Fruit fly (Drosophila melanogaster) S2 (cell line): ENCODE data around the gene CheB93a.

Experiments used
- CG8478 ChIP-seq: fragments of >200 bp; optimal IDR thresholded peaks from 2 replicates; lab custom pipeline; 2018
- CTCF ChIP-seq, 2 experiments: fragments of >200 bp; optimal IDR thresholded peaks; 2 replicates each; lab custom pipeline; 2018

DNA sequence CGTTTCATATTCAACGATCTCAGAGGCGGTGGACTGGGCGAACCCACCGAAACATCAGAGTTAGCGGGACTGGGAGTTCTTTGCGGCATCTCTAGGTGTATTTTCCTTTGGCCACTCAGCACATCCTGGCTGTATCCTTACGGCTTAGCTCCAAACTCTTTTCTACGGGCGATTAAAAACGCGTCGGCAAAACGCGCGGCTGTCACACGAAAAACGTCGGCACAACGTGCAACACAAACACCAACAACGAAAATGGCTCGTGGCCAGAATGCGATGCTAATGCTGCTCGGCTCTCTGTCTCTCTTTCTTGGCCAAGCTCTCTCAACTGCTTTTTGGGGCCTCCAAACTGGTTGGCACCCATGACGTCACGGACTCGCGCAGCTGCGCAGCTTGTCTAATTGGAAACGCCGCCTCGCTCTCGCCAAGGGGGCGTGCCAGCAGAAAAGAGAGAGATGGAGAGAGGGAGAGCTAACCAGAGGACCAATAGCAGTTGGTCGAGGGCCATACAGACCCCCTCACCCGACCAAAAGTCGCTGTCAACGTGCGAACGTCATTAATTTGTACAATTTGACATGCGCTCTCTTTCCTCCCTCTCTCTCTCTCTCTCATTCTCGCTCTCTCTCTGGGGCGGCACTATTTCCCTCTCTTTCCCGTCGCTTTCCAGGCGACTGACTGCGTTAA, 26.8 kb downstream of the CheB93a start, which contains the start of gene lbl:
- TF ChIP-seq CG8478 (lab: Kevin White, UChicago) (peak; percentile 59), CTCF (optimal IDR thresholded peaks at IDR 0.05; lab: Kevin White, UChicago) (peak in 1 of 2 experiments; percentile 32)
